Worm (Caenorhabditis elegans) whole organism, late embryonic: ENCODE results near the gene Y75B12B.1.

ENCODE experiments used
- F13H6.1 ChIP-seq: sonication (generic microtip); optimal IDR thresholded peaks from 2 replicates; lab custom pipeline; 2016; ENCODE audit warnings: missing genetic modification characterization, missing compliant biosample characterization
- ama-1 ChIP-seq: fragments of 150-350 bp; optimal IDR thresholded peaks from 2 replicates; lab custom pipeline; 2014
- dve-1 ChIP-seq: sonication (generic microtip); optimal IDR thresholded peaks from 2 replicates; lab custom pipeline; 2017; ENCODE audit warnings: antibody characterized with exemption, mild to moderate bottlenecking, missing genetic modification characterization, missing compliant biosample characterization
- elt-2 ChIP-seq: sonication (generic microtip); optimal IDR thresholded peaks from 2 replicates; lab custom pipeline; 2016; ENCODE audit warnings: missing genetic modification reagents, missing genetic modification characterization, missing compliant biosample characterization
- nhr-11 ChIP-seq: fragments of 150-350 bp; optimal IDR thresholded peaks from 2 replicates; lab custom pipeline; 2014; ENCODE audit warnings: missing biosample characterization, missing genetic modification characterization
- pag-3 ChIP-seq: sonication (generic microtip); optimal IDR thresholded peaks from 2 replicates; lab custom pipeline; 2016; ENCODE audit warnings: missing compliant biosample characterization, missing genetic modification characterization, borderline replicate concordance
- unc-86 ChIP-seq: sonication (generic microtip); optimal IDR thresholded peaks from 2 replicates; lab custom pipeline; 2016; ENCODE audit warnings: missing genetic modification characterization, missing compliant biosample characterization

DNA sequence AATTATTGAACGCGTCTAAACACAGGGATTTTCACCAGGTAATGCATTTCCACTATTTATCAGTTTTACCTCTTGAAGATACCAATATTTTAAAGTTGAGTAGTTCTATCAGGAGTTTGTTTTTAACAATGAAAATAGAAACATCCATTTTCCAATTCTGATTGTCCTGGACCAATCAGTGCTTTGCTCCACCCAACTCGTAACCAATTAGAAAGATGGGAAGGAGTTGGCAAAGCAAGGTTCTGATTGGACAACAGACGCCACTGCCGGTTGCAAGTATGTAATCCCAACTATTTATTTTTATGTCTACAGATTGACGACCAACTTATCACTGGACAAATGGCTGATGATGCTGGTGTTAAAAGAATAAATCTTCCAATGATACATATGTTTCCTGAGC is 34.3 kb upstream of the Y75B12B.1 start:
- TF ChIP-seq F13H6.1 (no peak), unc-86 (no peak), elt-2 (no peak), pag-3 (no peak), ama-1 (lab: Kevin White, UChicago) (no peak), dve-1 (no peak), nhr-11 (tag; lab: Kevin White, UChicago) (no peak)
